Worm (Caenorhabditis elegans) whole organism, mixed stage, embryonic: ENCODE data around the gene nep-16.
A peak's percentile ranks its signal among the peaks of the same experiment; 100 is the strongest.

Experiments
- blmp-1 ChIP-seq: fragments of 150-350 bp; optimal IDR thresholded peaks from 2 replicates; lab custom pipeline; 2014; ENCODE audit warnings: missing biosample characterization, missing genetic modification characterization
- ceh-39 ChIP-seq: fragments of 150-350 bp; optimal IDR thresholded peaks from 2 replicates; lab custom pipeline; 2014; ENCODE audit warnings: missing biosample characterization, missing genetic modification characterization
- ceh-43 ChIP-seq: fragments of 200-800 bp; sonication (Bioruptor generic); optimal IDR thresholded peaks from 2 replicates; lab custom pipeline; 2018; ENCODE audit warnings: mild to moderate bottlenecking, missing genetic modification characterization, moderate library complexity, missing compliant biosample characterization
- ces-1 ChIP-seq: fragments of 150-350 bp; optimal IDR thresholded peaks from 2 replicates; lab custom pipeline; 2014; ENCODE audit warnings: missing biosample characterization, missing genetic modification reagents, missing genetic modification characterization
- cnd-1 ChIP-seq: fragments of 200-800 bp; sonication (Bioruptor generic); optimal IDR thresholded peaks from 2 replicates; lab custom pipeline; 2018; ENCODE audit warnings: mild to moderate bottlenecking, missing genetic modification characterization, missing compliant biosample characterization
- drap-1 ChIP-seq: fragments of 200-800 bp; sonication (Bioruptor generic); optimal IDR thresholded peaks from 3 replicates; lab custom pipeline; 2018; ENCODE audit warnings: mild to moderate bottlenecking, missing genetic modification characterization, missing compliant biosample characterization
- elt-1 ChIP-seq: sonication (generic microtip); optimal IDR thresholded peaks from 2 replicates; lab custom pipeline; 2017; ENCODE audit warnings: missing genetic modification characterization, mild to moderate bottlenecking, missing compliant biosample characterization, antibody characterized with exemption, moderate library complexity, borderline replicate concordance; ENCODE audit not compliant: insufficient read depth
- elt-3 ChIP-seq: fragments of 150-350 bp; optimal IDR thresholded peaks from 2 replicates; lab custom pipeline; 2014; ENCODE audit warnings: missing biosample characterization, missing genetic modification characterization
- flh-1 ChIP-seq: fragments of 200-800 bp; sonication (Bioruptor generic); optimal IDR thresholded peaks from 2 replicates; lab custom pipeline; 2018; ENCODE audit warnings: mild to moderate bottlenecking, missing genetic modification characterization, moderate library complexity, missing compliant biosample characterization
- hlh-1 ChIP-seq: fragments of 150-350 bp; optimal IDR thresholded peaks from 2 replicates; lab custom pipeline; 2014; ENCODE audit warnings: missing biosample characterization, missing genetic modification reagents, missing genetic modification characterization
- lin-32 ChIP-seq: fragments of 200-800 bp; sonication (Bioruptor generic); optimal IDR thresholded peaks from 2 replicates; lab custom pipeline; 2018; ENCODE audit warnings: mild to moderate bottlenecking, missing genetic modification characterization, missing compliant biosample characterization
- lsy-2 ChIP-seq: fragments of 150-350 bp; optimal IDR thresholded peaks from 2 replicates; lab custom pipeline; 2014; ENCODE audit warnings: missing biosample characterization, missing genetic modification characterization
- mab-5 ChIP-seq: fragments of 150-350 bp; optimal IDR thresholded peaks from 2 replicates; lab custom pipeline; 2014; ENCODE audit warnings: missing biosample characterization, missing genetic modification characterization
- mls-2 ChIP-seq: sonication (generic microtip); optimal IDR thresholded peaks from 2 replicates; lab custom pipeline; 2016; ENCODE audit warnings: mild to moderate bottlenecking, missing genetic modification characterization, moderate library complexity, missing compliant biosample characterization
- nhr-2 ChIP-seq: fragments of 150-350 bp; optimal IDR thresholded peaks from 2 replicates; lab custom pipeline; 2014; ENCODE audit warnings: missing biosample characterization, missing genetic modification characterization
- nhr-28 ChIP-seq: fragments of 150-350 bp; optimal IDR thresholded peaks from 2 replicates; lab custom pipeline; 2014; ENCODE audit warnings: missing biosample characterization, missing genetic modification characterization
- nhr-76 ChIP-seq: sonication (generic microtip); optimal IDR thresholded peaks from 2 replicates; lab custom pipeline; 2017; ENCODE audit warnings: missing biosample characterization, missing genetic modification characterization
- pha-4 ChIP-seq: fragments of 150-350 bp; optimal IDR thresholded peaks from 2 replicates; lab custom pipeline; 2018; ENCODE audit warnings: missing biosample characterization, missing genetic modification reagents, missing genetic modification characterization
- sem-2 ChIP-seq: fragments of 200-800 bp; sonication (Bioruptor generic); optimal IDR thresholded peaks from 2 replicates; lab custom pipeline; 2018; ENCODE audit warnings: mild to moderate bottlenecking, missing genetic modification characterization, missing compliant biosample characterization
- sptf-1 ChIP-seq: sonication (generic microtip); optimal IDR thresholded peaks from 2 replicates; lab custom pipeline; 2017; ENCODE audit warnings: mild to moderate bottlenecking, missing genetic modification characterization, moderate library complexity, missing compliant biosample characterization
- tbx-8 ChIP-seq: fragments of 200-800 bp; sonication (Bioruptor generic); optimal IDR thresholded peaks from 2 replicates; lab custom pipeline; 2018; ENCODE audit warnings: mild to moderate bottlenecking, missing genetic modification characterization, moderate library complexity, missing compliant biosample characterization
- unc-120 ChIP-seq: sonication (generic microtip); optimal IDR thresholded peaks from 2 replicates; lab custom pipeline; 2017; ENCODE audit warnings: missing genetic modification characterization, missing compliant biosample characterization; ENCODE audit not compliant: poor library complexity, severe bottlenecking
- unc-39 ChIP-seq: fragments of 150-350 bp; optimal IDR thresholded peaks from 2 replicates; lab custom pipeline; 2014; ENCODE audit warnings: missing biosample characterization, missing genetic modification characterization
- unc-62 ChIP-seq: fragments of 150-350 bp; optimal IDR thresholded peaks from 2 replicates; lab custom pipeline; 2014; ENCODE audit warnings: missing biosample characterization, missing genetic modification reagents, missing genetic modification characterization

The nep-16 gene

ce11 chrIV:7623078-7623477 lies 18.6 kb downstream of the nep-16 start:
- TF ChIP-seq sem-2 (GFP tag; lab: Kevin White, UChicago) (no peak), elt-3 (tag; lab: Kevin White, UChicago) (no peak), ceh-43 (GFP tag; lab: Kevin White, UChicago) (no peak), unc-39 (tag; lab: Kevin White, UChicago) (no peak), hlh-1 (tag; lab: Kevin White, UChicago) (no peak), mab-5 (tag; lab: Kevin White, UChicago) (no peak), nhr-28 (tag; lab: Kevin White, UChicago) (no peak), mls-2 (tag; lab: Kevin White, UChicago) (no peak), pha-4 (tag; lab: Kevin White, UChicago) (no peak), flh-1 (GFP tag; lab: Kevin White, UChicago) (no peak), unc-62 (GFP tag; lab: Kevin White, UChicago) (no peak), tbx-8 (GFP tag; lab: Kevin White, UChicago) (no peak), elt-1 (no peak)

ce11 chrIV:7620450-7620849 lies 21.2 kb downstream of the nep-16 start:
- TF ChIP-seq unc-120 (tag; lab: Kevin White, UChicago) = no peak
- peak; percentile 51 for TF ChIP-seq ces-1 (GFP tag; lab: Kevin White, UChicago)
- TF ChIP-seq tbx-8 (GFP tag; lab: Kevin White, UChicago) = no peak
- TF ChIP-seq flh-1 (GFP tag; lab: Kevin White, UChicago) = no peak

ce11 chrIV:7619261-7619660 lies 22.4 kb downstream of the nep-16 start:
- TF ChIP-seq sptf-1 (tag; lab: Kevin White, UChicago) (peak; percentile 57), flh-1 (GFP tag; lab: Kevin White, UChicago) (no peak), ces-1 (GFP tag; lab: Kevin White, UChicago) (peak; percentile 67), nhr-2 (tag; lab: Kevin White, UChicago) (no peak)

- TF ChIP-seq mab-5 (tag; lab: Kevin White, UChicago) = no peak
- peak; percentile 85 for TF ChIP-seq ces-1 (GFP tag; lab: Kevin White, UChicago)
- TF ChIP-seq nhr-76 (tag; lab: Kevin White, UChicago) = no peak
- no peak for TF ChIP-seq lin-32 (GFP tag; lab: Kevin White, UChicago)
- no peak for TF ChIP-seq ceh-43 (GFP tag; lab: Kevin White, UChicago)
Measured at ce11 chrIV:7612523-7612922, 29.1 kb downstream of the nep-16 start.

- TF ChIP-seq sptf-1 (tag; lab: Kevin White, UChicago) (peak; percentile 1), drap-1 (GFP tag; lab: Kevin White, UChicago) (no peak), ces-1 (GFP tag; lab: Kevin White, UChicago) (peak; percentile 53)
Measured at ce11 chrIV:7611396-7611795, 30.3 kb downstream of the nep-16 start.

- TF ChIP-seq elt-3 (tag; lab: Kevin White, UChicago) (no peak), pha-4 (tag; lab: Kevin White, UChicago) (no peak), nhr-28 (tag; lab: Kevin White, UChicago) (no peak), blmp-1 (tag; lab: Kevin White, UChicago) (no peak), sptf-1 (tag; lab: Kevin White, UChicago) (no peak), cnd-1 (no peak), hlh-1 (tag; lab: Kevin White, UChicago) (no peak), unc-62 (GFP tag; lab: Kevin White, UChicago) (no peak), tbx-8 (GFP tag; lab: Kevin White, UChicago) (no peak), lsy-2 (no peak), mab-5 (tag; lab: Kevin White, UChicago) (no peak)
- TF ChIP-seq, all 35 proteins: peak for 0
Measured at ce11 chrIV:7608111-7608510, 33.5 kb downstream of the nep-16 start.

ce11 chrIV:7605413-7605812 lies 36.2 kb downstream of the nep-16 start:
- peak; percentile 79 for TF ChIP-seq ces-1 (GFP tag; lab: Kevin White, UChicago)
- TF ChIP-seq ceh-39 (tag; lab: Kevin White, UChicago) = no peak
- TF ChIP-seq, all 35 proteins: peak for 1
